Worm (Caenorhabditis elegans): Measurements from ENCODE around the gene Y97E10AR.8.
A peak's percentile ranks its signal among the peaks of the same experiment; 100 is the strongest.

Gene Y97E10AR.8

ce11 chrV:7977701-7978461, 27.2 kb upstream of the Y97E10AR.8 start, which contains the start of gene let-413:
TSS of gene let-413 (minus strand) at chrV:7977776.
- TF ChIP-seq aly-1 (tag; optimal IDR thresholded peaks at IDR 0.05) (peak; percentile 21), F13C5.2 (tag; optimal IDR thresholded peaks at IDR 0.05) (no peak)

- TF ChIP-seq scrt-1 (GFP tag; IDR thresholded peaks at IDR 0.05) (no peak), hmg-4 (GFP tag; optimal IDR thresholded peaks at IDR 0.05) (peak; percentile 87), F13C5.2 (tag; optimal IDR thresholded peaks at IDR 0.05) (peak; percentile 38), hnd-1 (tag; optimal IDR thresholded peaks at IDR 0.05) (no peak), tra-4 (tag; optimal IDR thresholded peaks at IDR 0.05) (no peak), ceh-36 (tag; optimal IDR thresholded peaks at IDR 0.05) (peak; percentile 17), aly-1 (tag; optimal IDR thresholded peaks at IDR 0.05) (no peak), tbx-11 (GFP tag; IDR thresholded peaks at IDR 0.05) (no peak), B0310.2 (tag; optimal IDR thresholded peaks at IDR 0.05) (peak; percentile 74), tbx-37 (GFP tag; conservative IDR thresholded peaks at IDR 0.05) (no peak), ama-1 (optimal IDR thresholded peaks at IDR 0.05) (no peak), pes-1 (GFP tag; IDR thresholded peaks at IDR 0.05) (no peak), hmbx-1 (tag; optimal IDR thresholded peaks at IDR 0.05) (no peak), sea-1 (GFP tag; conservative IDR thresholded peaks at IDR 0.05) (peak; percentile 40; the same call in 1 of the 2 replicates), ets-7 (tag; optimal IDR thresholded peaks at IDR 0.05) (no peak), flt-1 (GFP tag; IDR thresholded peaks at IDR 0.05) (no peak), ceh-13 (GFP tag; optimal IDR thresholded peaks at IDR 0.05) (no peak)
Observed at ce11 chrV:7978798-7979197, 26.3 kb upstream of the Y97E10AR.8 start.

DNA sequence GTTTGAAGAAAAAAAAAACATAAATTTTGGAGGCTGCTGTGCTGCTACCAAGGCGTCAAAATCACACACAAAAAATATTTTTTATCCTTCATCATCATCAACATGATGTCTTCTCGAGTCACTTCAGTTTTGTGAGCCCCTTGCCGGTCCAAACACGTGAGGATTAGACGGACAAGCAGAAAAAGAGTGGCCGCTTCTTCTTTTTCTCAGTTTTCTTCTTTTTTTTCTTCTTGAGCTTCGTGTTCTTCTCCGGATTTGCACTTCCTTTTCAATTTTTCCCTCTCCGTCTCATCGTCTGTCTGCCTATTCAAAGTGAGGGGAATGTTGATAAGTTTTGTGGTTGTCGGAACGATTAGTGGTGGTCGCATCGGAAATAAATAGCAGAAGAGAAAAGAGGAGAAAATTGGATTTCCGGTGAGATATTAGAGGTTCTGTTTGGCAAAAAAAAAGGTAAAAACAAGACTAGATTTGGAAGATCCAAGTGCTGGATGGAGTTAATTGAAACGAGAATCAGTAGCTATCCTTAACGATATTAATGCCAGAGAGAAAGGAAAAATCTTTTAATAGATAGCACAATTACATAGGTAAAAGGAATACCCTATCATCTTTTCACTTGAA, 24.6 kb upstream of the Y97E10AR.8 start:
- TF ChIP-seq ceh-36 (tag; optimal IDR thresholded peaks at IDR 0.05) (no peak), tbx-11 (GFP tag; IDR thresholded peaks at IDR 0.05) (no peak), flt-1 (GFP tag; IDR thresholded peaks at IDR 0.05) (no peak), pes-1 (GFP tag; IDR thresholded peaks at IDR 0.05) (no peak), hmg-4 (GFP tag; optimal IDR thresholded peaks at IDR 0.05) (no peak), hnd-1 (tag; optimal IDR thresholded peaks at IDR 0.05) (no peak), tbx-37 (GFP tag; conservative IDR thresholded peaks at IDR 0.05) (no peak), ets-7 (tag; optimal IDR thresholded peaks at IDR 0.05) (no peak), ama-1 (optimal IDR thresholded peaks at IDR 0.05) (no peak), B0310.2 (tag; optimal IDR thresholded peaks at IDR 0.05) (no peak), tra-4 (tag; optimal IDR thresholded peaks at IDR 0.05) (no peak), sea-1 (GFP tag; conservative IDR thresholded peaks at IDR 0.05) (no peak), ceh-13 (GFP tag; optimal IDR thresholded peaks at IDR 0.05) (no peak), aly-1 (tag; optimal IDR thresholded peaks at IDR 0.05) (no peak), hmbx-1 (tag; optimal IDR thresholded peaks at IDR 0.05) (no peak), scrt-1 (GFP tag; IDR thresholded peaks at IDR 0.05) (no peak), F13C5.2 (tag; optimal IDR thresholded peaks at IDR 0.05) (no peak)

- TF ChIP-seq F13C5.2 (tag; optimal IDR thresholded peaks at IDR 0.05) (no peak), sea-1 (GFP tag; conservative IDR thresholded peaks at IDR 0.05) (no peak), B0310.2 (tag; optimal IDR thresholded peaks at IDR 0.05) (no peak), pes-1 (GFP tag; IDR thresholded peaks at IDR 0.05) (no peak), tbx-11 (GFP tag; IDR thresholded peaks at IDR 0.05) (no peak), aly-1 (tag; optimal IDR thresholded peaks at IDR 0.05) (no peak)
Observed at ce11 chrV:7980993-7981595, 24.0 kb upstream of the Y97E10AR.8 start, which contains the start of gene F26D11.1. TSS of gene F26D11.1 (plus strand) at chrV:7981545.

DNA sequence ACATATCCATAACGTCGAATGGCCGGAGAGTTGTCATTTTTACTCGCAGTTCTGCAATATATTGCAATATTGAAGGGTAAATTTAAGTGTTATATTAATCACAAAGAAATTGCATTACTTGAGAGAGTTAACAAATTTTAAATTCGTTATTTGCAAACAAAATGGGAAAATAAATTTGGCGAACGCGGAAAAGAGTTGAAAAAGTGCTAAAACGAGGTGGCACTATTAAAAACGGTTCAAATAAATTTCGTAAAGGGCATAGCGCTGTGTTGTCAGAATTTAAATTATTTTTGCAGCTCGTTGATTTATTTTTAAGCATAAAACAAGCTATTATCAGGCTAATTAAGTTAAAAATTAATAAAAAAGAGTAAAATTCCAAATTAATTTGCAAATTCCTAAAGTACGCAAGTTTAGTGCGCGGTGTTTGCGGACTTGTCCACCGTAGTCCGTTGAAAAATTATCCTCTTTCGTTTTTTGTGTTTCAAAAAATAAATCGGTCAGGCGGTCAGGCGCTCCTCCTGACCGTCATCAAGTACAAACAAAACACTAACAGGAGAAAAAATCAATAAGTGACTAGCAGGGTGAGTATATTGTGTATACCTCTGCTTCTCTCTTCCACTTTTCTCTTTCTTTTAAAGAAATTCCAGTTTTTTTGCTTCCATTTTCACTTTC, 21.6 kb upstream of the Y97E10AR.8 start, which contains the start of the genes natb-1 and abhd-12:
natb-1 (minus strand) TSS at position 51 of the 672 bp plus-strand sequence.
abhd-12 (plus strand) TSS at position 499 of the 672 bp plus-strand sequence.
- TF ChIP-seq hmg-4 (GFP tag; optimal IDR thresholded peaks at IDR 0.05), result no peak
- no peak for TF ChIP-seq sea-1 (GFP tag; conservative IDR thresholded peaks at IDR 0.05)
- TF ChIP-seq tbx-37 (GFP tag; conservative IDR thresholded peaks at IDR 0.05), result no peak
- TF ChIP-seq aly-1 (tag; optimal IDR thresholded peaks at IDR 0.05), result no peak
- TF ChIP-seq scrt-1 (GFP tag; IDR thresholded peaks at IDR 0.05), result no peak
- no peak for TF ChIP-seq tra-4 (tag; optimal IDR thresholded peaks at IDR 0.05)
- no peak for TF ChIP-seq pes-1 (GFP tag; IDR thresholded peaks at IDR 0.05)
- no peak for TF ChIP-seq hnd-1 (tag; optimal IDR thresholded peaks at IDR 0.05)
- no peak for TF ChIP-seq B0310.2 (tag; optimal IDR thresholded peaks at IDR 0.05)
- no peak for TF ChIP-seq ama-1 (optimal IDR thresholded peaks at IDR 0.05)
- no peak for TF ChIP-seq ets-7 (tag; optimal IDR thresholded peaks at IDR 0.05)
- no peak for TF ChIP-seq flt-1 (GFP tag; IDR thresholded peaks at IDR 0.05)

- TF ChIP-seq ets-7 (tag; optimal IDR thresholded peaks at IDR 0.05), result no peak
- TF ChIP-seq flt-1 (GFP tag; IDR thresholded peaks at IDR 0.05), result no peak
- no peak for TF ChIP-seq B0310.2 (tag; optimal IDR thresholded peaks at IDR 0.05)
- no peak for TF ChIP-seq pes-1 (GFP tag; IDR thresholded peaks at IDR 0.05)
- TF ChIP-seq hnd-1 (tag; optimal IDR thresholded peaks at IDR 0.05), result no peak
- no peak for TF ChIP-seq scrt-1 (GFP tag; IDR thresholded peaks at IDR 0.05)
Observed at ce11 chrV:7985860-7986259, 19.2 kb upstream of the Y97E10AR.8 start, which contains the start of gene Y97E10AL.1. TSS of gene Y97E10AL.1 (plus strand) at chrV:7986160.

- TF ChIP-seq pes-1 (GFP tag; IDR thresholded peaks at IDR 0.05) (no peak), F13C5.2 (tag; optimal IDR thresholded peaks at IDR 0.05) (no peak), ets-7 (tag; optimal IDR thresholded peaks at IDR 0.05) (no peak), flt-1 (GFP tag; IDR thresholded peaks at IDR 0.05) (no peak)
Observed at ce11 chrV:7994570-7994969, 10.5 kb upstream of the Y97E10AR.8 start, which contains the start of gene ceh-76. TSS of gene ceh-76 (minus strand) at chrV:7994670.
